Fruit fly (Drosophila melanogaster) whole organism, embryonic: ENCODE measurements around the gene CG6733.

Experiments used
- Adf1 ChIP-seq: fragments of 200-800 bp; sonication (Bioruptor generic); IDR thresholded peaks from 2 replicates; pipeline ENCODE4 v1.3.6; 2022; ENCODE audit warnings: missing biosample characterization, missing genetic modification characterization
- CG10209 ChIP-seq: fragments of 200-800 bp; sonication (Bioruptor generic); optimal IDR thresholded peaks from 3 replicates; lab custom pipeline; 2017; ENCODE audit warnings: missing biosample characterization, mild to moderate bottlenecking, missing genetic modification characterization, missing genetic modification reagents
- CG12391 ChIP-seq: fragments of 200-800 bp; sonication (Bioruptor generic); optimal IDR thresholded peaks from 3 replicates; lab custom pipeline; 2018; ENCODE audit warnings: missing biosample characterization, mild to moderate bottlenecking, missing genetic modification characterization, moderate library complexity
- CG13775 ChIP-seq: fragments of 200-800 bp; sonication (Bioruptor generic); optimal IDR thresholded peaks from 3 replicates; lab custom pipeline; 2017; ENCODE audit warnings: missing biosample characterization, mild to moderate bottlenecking, missing genetic modification characterization
- CG14014 ChIP-seq: fragments of 200-800 bp; sonication (Bioruptor generic); IDR thresholded peaks from 2 replicates; pipeline ENCODE4 v1.3.6; 2022; ENCODE audit warnings: missing biosample characterization, missing genetic modification characterization
- CG14050 ChIP-seq: fragments of 200-800 bp; sonication (Bioruptor generic); IDR thresholded peaks from 3 replicates; pipeline ENCODE4 v1.3.6; 2022; ENCODE audit warnings: missing biosample characterization, missing genetic modification characterization
- CG15514 ChIP-seq: fragments of 200-800 bp; sonication (Bioruptor generic); optimal IDR thresholded peaks from 3 replicates; lab custom pipeline; 2017; ENCODE audit warnings: missing biosample characterization, missing genetic modification characterization, mild to moderate bottlenecking, moderate library complexity, missing genetic modification reagents
- CG1602 ChIP-seq: fragments of 200-800 bp; sonication (Bioruptor generic); optimal IDR thresholded peaks from 3 replicates; lab custom pipeline; 2016; ENCODE audit warnings: missing biosample characterization, missing genetic modification characterization
- CG2129 ChIP-seq: fragments of 200-800 bp; sonication (Bioruptor generic); IDR thresholded peaks from 2 replicates; pipeline ENCODE4 v1.3.6; 2022; ENCODE audit warnings: missing biosample characterization, missing genetic modification characterization; ENCODE audit not compliant: partially characterized antibody
- CG30431 ChIP-seq: fragments of 200-800 bp; sonication (Bioruptor generic); optimal IDR thresholded peaks from 2 replicates; lab custom pipeline; 2017; ENCODE audit warnings: missing biosample characterization, missing genetic modification characterization
- CG31441 ChIP-seq: fragments of 200-800 bp; sonication (Bioruptor generic); IDR thresholded peaks from 2 replicates; pipeline ENCODE4 v1.3.6; 2022; ENCODE audit warnings: missing biosample characterization, missing genetic modification characterization
- CG4707 ChIP-seq: fragments of 200-800 bp; sonication (Bioruptor generic); optimal IDR thresholded peaks from 2 replicates; lab custom pipeline; 2018; ENCODE audit warnings: missing biosample characterization, mild to moderate bottlenecking, missing genetic modification characterization, moderate library complexity
- CG6254 ChIP-seq: fragments of 200-800 bp; sonication (Bioruptor generic); optimal IDR thresholded peaks from 3 replicates; lab custom pipeline; 2017; ENCODE audit warnings: mild to moderate bottlenecking, missing biosample characterization, missing genetic modification reagents, missing genetic modification characterization
- CG8359 ChIP-seq: fragments of 200-800 bp; sonication (Bioruptor generic); optimal IDR thresholded peaks from 2 replicates; lab custom pipeline; 2017; ENCODE audit warnings: missing biosample characterization, mild to moderate bottlenecking, missing genetic modification characterization, borderline replicate concordance
- CG8924 ChIP-seq: fragments of 200-800 bp; optimal IDR thresholded peaks from 3 replicates; lab custom pipeline; 2019; ENCODE audit warnings: missing biosample characterization, mild to moderate bottlenecking, missing genetic modification characterization, moderate library complexity
- CG9215 ChIP-seq: fragments of 200-800 bp; sonication (Bioruptor generic); IDR thresholded peaks from 2 replicates; pipeline ENCODE4 v1.3.6; 2022; ENCODE audit warnings: missing biosample characterization, missing genetic modification characterization
- CG9727 ChIP-seq: fragments of 200-800 bp; sonication (Bioruptor generic); optimal IDR thresholded peaks from 3 replicates; lab custom pipeline; 2017; ENCODE audit warnings: missing biosample characterization, mild to moderate bottlenecking, missing genetic modification characterization
- CG9932 ChIP-seq: fragments of 200-800 bp; sonication (Bioruptor generic); IDR thresholded peaks from 2 replicates; pipeline ENCODE4 v1.3.6; 2022; ENCODE audit warnings: missing biosample characterization, missing genetic modification characterization
- CoRest ChIP-seq: fragments of 200-800 bp; sonication (Bioruptor generic); optimal IDR thresholded peaks from 3 replicates; lab custom pipeline; 2018; ENCODE audit warnings: missing biosample characterization, mild to moderate bottlenecking, missing genetic modification characterization, moderate library complexity
- Doc2 ChIP-seq: fragments of 200-800 bp; sonication (Bioruptor generic); IDR thresholded peaks from 2 replicates; pipeline ENCODE4 v1.3.6; 2022; ENCODE audit warnings: missing biosample characterization, missing genetic modification characterization
- Doc3 ChIP-seq: fragments of 200-800 bp; sonication (Bioruptor generic); IDR thresholded peaks from 3 replicates; pipeline ENCODE4 v1.3.6; 2022; ENCODE audit warnings: missing biosample characterization, missing genetic modification characterization; ENCODE audit not compliant: partially characterized antibody
- E2f2 ChIP-seq: fragments of 200-800 bp; sonication (Bioruptor generic); IDR thresholded peaks from 2 replicates; pipeline ENCODE4 v1.3.6; 2022; ENCODE audit warnings: missing biosample characterization, missing genetic modification characterization
- ERR ChIP-seq: fragments of 200-800 bp; sonication (Bioruptor generic); optimal IDR thresholded peaks from 2 replicates; lab custom pipeline; 2016; ENCODE audit warnings: missing biosample characterization, missing genetic modification characterization
- Ets65A ChIP-seq: fragments of 200-800 bp; sonication (Bioruptor generic); peaks from one replicate; lab custom pipeline; 2016; ENCODE audit warnings: missing biosample characterization, missing genetic modification characterization
- Ets97D ChIP-seq: fragments of 200-800 bp; sonication (Bioruptor generic); optimal IDR thresholded peaks from 3 replicates; lab custom pipeline; 2016; ENCODE audit warnings: missing biosample characterization, missing genetic modification characterization
- Gug ChIP-seq: fragments of 200-800 bp; sonication (Bioruptor generic); IDR thresholded peaks from 4 replicates; pipeline ENCODE4 v1.3.6; 2022; ENCODE audit warnings: missing biosample characterization, missing genetic modification characterization
- Hr51 ChIP-seq, 2 experiments: fragments of 200-800 bp; sonication (Bioruptor generic); optimal IDR thresholded peaks; 2 replicates in 1 of 2; 3 replicates in 1 of 2; lab custom pipeline; 2016 to 2018; ENCODE audit warnings: missing biosample characterization in 2 of 2, missing genetic modification characterization in 2 of 2, mild to moderate bottlenecking in 1 of 2, moderate library complexity in 1 of 2
- Kr ChIP-seq: fragments of 200-800 bp; sonication (Bioruptor generic); optimal IDR thresholded peaks from 2 replicates; lab custom pipeline; 2017; ENCODE audit warnings: missing biosample characterization, mild to moderate bottlenecking, missing genetic modification characterization
- Lpt ChIP-seq: fragments of >200 bp; optimal IDR thresholded peaks from 2 replicates; lab custom pipeline; 2018; ENCODE audit warnings: missing biosample characterization, missing genetic modification characterization
- Opbp ChIP-seq: fragments of 200-800 bp; sonication (Bioruptor generic); IDR thresholded peaks from 3 replicates; pipeline ENCODE4 v1.3.6; 2022; ENCODE audit warnings: missing biosample characterization, missing genetic modification characterization; ENCODE audit not compliant: partially characterized antibody
- PHDP ChIP-seq: fragments of 200-800 bp; sonication (Bioruptor generic); optimal IDR thresholded peaks from 3 replicates; lab custom pipeline; 2018; ENCODE audit warnings: missing biosample characterization, mild to moderate bottlenecking, missing genetic modification characterization, moderate library complexity
- Sox100B ChIP-seq: fragments of 200-800 bp; sonication (Bioruptor generic); optimal IDR thresholded peaks from 3 replicates; lab custom pipeline; 2018; ENCODE audit warnings: missing biosample characterization, mild to moderate bottlenecking, missing genetic modification characterization
- Xbp1 ChIP-seq: fragments of 200-800 bp; sonication (Bioruptor generic); optimal IDR thresholded peaks from 3 replicates; lab custom pipeline; 2016; ENCODE audit warnings: missing biosample characterization, mild to moderate bottlenecking, missing genetic modification characterization
- Xrp1 ChIP-seq: fragments of 200-800 bp; sonication (Bioruptor generic); IDR thresholded peaks from 2 replicates; pipeline ENCODE4 v1.3.6; 2022; ENCODE audit warnings: missing biosample characterization, missing genetic modification characterization
- ato ChIP-seq: fragments of 200-800 bp; sonication (Bioruptor generic); IDR thresholded peaks from 2 replicates; pipeline ENCODE4 v1.3.6; 2022; ENCODE audit warnings: missing biosample characterization, missing genetic modification characterization; ENCODE audit not compliant: partially characterized antibody
- bsh ChIP-seq, 2 experiments: fragments of 200-800 bp; sonication (Bioruptor generic); optimal IDR thresholded peaks; 2 replicates each; lab custom pipeline; 2017 to 2018; ENCODE audit warnings: mild to moderate bottlenecking in 2 of 2, missing biosample characterization in 2 of 2, missing genetic modification characterization in 2 of 2, moderate library complexity in 1 of 2
- dati ChIP-seq: fragments of 200-800 bp; sonication (Bioruptor generic); IDR thresholded peaks from 2 replicates; pipeline ENCODE4 v1.3.6; 2022; ENCODE audit warnings: missing biosample characterization, missing genetic modification characterization
- dmrt11E ChIP-seq: fragments of 200-800 bp; sonication (Bioruptor generic); optimal IDR thresholded peaks from 3 replicates; lab custom pipeline; 2018; ENCODE audit warnings: missing biosample characterization, mild to moderate bottlenecking, missing genetic modification characterization, moderate library complexity
- grau ChIP-seq: fragments of 200-800 bp; optimal IDR thresholded peaks from 3 replicates; lab custom pipeline; 2019; ENCODE audit warnings: missing biosample characterization, mild to moderate bottlenecking, missing genetic modification characterization, moderate library complexity
- kah ChIP-seq: fragments of 200-800 bp; sonication (Bioruptor generic); optimal IDR thresholded peaks from 2 replicates; lab custom pipeline; 2018; ENCODE audit warnings: missing biosample characterization, mild to moderate bottlenecking, missing genetic modification characterization
- klu ChIP-seq: fragments of 200-800 bp; sonication (Bioruptor generic); IDR thresholded peaks from 2 replicates; pipeline ENCODE4 v1.3.6; 2022; ENCODE audit warnings: missing biosample characterization, missing genetic modification characterization
- knrl ChIP-seq: fragments of 200-800 bp; sonication (Bioruptor generic); IDR thresholded peaks from 3 replicates; pipeline ENCODE4 v1.3.6; 2022; ENCODE audit warnings: missing biosample characterization, missing genetic modification characterization; ENCODE audit not compliant: partially characterized antibody
- onecut ChIP-seq: fragments of 200-800 bp; sonication (Bioruptor generic); IDR thresholded peaks from 2 replicates; pipeline ENCODE4 v1.3.6; 2022; ENCODE audit warnings: missing biosample characterization, missing genetic modification characterization
- pzg ChIP-seq: fragments of 200-800 bp; sonication (Bioruptor generic); optimal IDR thresholded peaks from 3 replicates; lab custom pipeline; 2018; ENCODE audit warnings: missing biosample characterization, mild to moderate bottlenecking, missing genetic modification characterization, moderate library complexity
- sens ChIP-seq: fragments of 200-800 bp; sonication (Bioruptor generic); peaks from one replicate; lab custom pipeline; 2016; ENCODE audit warnings: missing biosample characterization, missing genetic modification characterization
- shn ChIP-seq: fragments of 200-800 bp; sonication (Bioruptor generic); optimal IDR thresholded peaks from 3 replicates; lab custom pipeline; 2016; ENCODE audit warnings: missing biosample characterization, missing genetic modification characterization
- ttk ChIP-seq: fragments of 200-800 bp; sonication (Bioruptor generic); IDR thresholded peaks from 2 replicates; pipeline ENCODE4 v2.1.2; 2022; ENCODE audit warnings: missing biosample characterization, missing genetic modification characterization
- twi ChIP-seq: fragments of 200-800 bp; optimal IDR thresholded peaks from 2 replicates; lab custom pipeline; 2019; ENCODE audit warnings: missing biosample characterization, mild to moderate bottlenecking, missing genetic modification characterization, moderate library complexity
- tx ChIP-seq: fragments of 200-800 bp; sonication (Bioruptor generic); optimal IDR thresholded peaks from 2 replicates; lab custom pipeline; 2016; ENCODE audit warnings: missing biosample characterization, missing genetic modification characterization
- yki ChIP-seq: fragments of >200 bp; optimal IDR thresholded peaks from 3 replicates; lab custom pipeline; 2018
- zf30C ChIP-seq: fragments of 200-800 bp; sonication (Bioruptor generic); optimal IDR thresholded peaks from 3 replicates; lab custom pipeline; 2018; ENCODE audit warnings: missing biosample characterization, mild to moderate bottlenecking, missing genetic modification characterization

CG6733 gene

dm6 chr3R:23061209-23061608, 36.3 kb upstream of the CG6733 start, which contains the start of the genes sav and Ublcp1 (continued):
- no peak for TF ChIP-seq Hr51 (GFP tag; optimal IDR thresholded peaks at IDR 0.05; lab: Kevin White, UChicago)
- TF ChIP-seq ato = peak; percentile 59; the same call in 1 of the 2 replicates
- TF ChIP-seq Lpt (GFP tag; lab: Kevin White, UChicago) = no peak
- peak; percentile 19 for TF ChIP-seq CG1602 (GFP tag; lab: Kevin White, UChicago)
- TF ChIP-seq E2f2 = peak; percentile 54
- TF ChIP-seq twi = peak; percentile 16
- no peak for TF ChIP-seq Doc2
- TF ChIP-seq bsh (GFP tag; optimal IDR thresholded peaks at IDR 0.05; lab: Kevin White, UChicago) = peak in 1 of 2 experiments; percentile 12
- no peak for TF ChIP-seq Sox100B
- peak; percentile 92 for TF ChIP-seq knrl (GFP tag; lab: Robert Waterston, UW)
- TF ChIP-seq Ets97D = peak; percentile 42
- peak; percentile 36 for TF ChIP-seq Ets65A (GFP tag; lab: Kevin White, UChicago)
- peak; percentile 40 for TF ChIP-seq CG13775 (GFP tag; lab: Kevin White, UChicago)
- peak; percentile 26; the same call in 1 of the 2 replicates for TF ChIP-seq Adf1 (GFP tag; lab: Robert Waterston, UW)
- peak; percentile 27; the same call in 1 of the 4 replicates for TF ChIP-seq Gug (GFP tag; lab: Robert Waterston, UW)
- peak; percentile 49 for TF ChIP-seq sens (GFP tag; lab: Kevin White, UChicago)
- TF ChIP-seq dmrt11E (tag; lab: Kevin White, UChicago) = peak; percentile 32
- TF ChIP-seq grau (tag; lab: Kevin White, UChicago) = peak; percentile 25
- TF ChIP-seq CG6254 (GFP tag; lab: Kevin White, UChicago) = peak; percentile 20
- TF ChIP-seq Kr (GFP tag; lab: Kevin White, UChicago) = no peak
- peak; percentile 65 for TF ChIP-seq CG12391 (tag; lab: Kevin White, UChicago)
- no peak for TF ChIP-seq CG30431
- TF ChIP-seq tx (GFP tag; lab: Kevin White, UChicago) = no peak
- peak; percentile 39 for TF ChIP-seq Xbp1
- peak; percentile 53 for TF ChIP-seq CoRest
- TF ChIP-seq Opbp (GFP tag; lab: Robert Waterston, UW) = peak; percentile 88
- TF ChIP-seq CG31441 (GFP tag; lab: Robert Waterston, UW) = peak; percentile 53
- no peak for TF ChIP-seq zf30C (GFP tag; lab: Kevin White, UChicago)
- TF ChIP-seq CG2129 (GFP tag; lab: Robert Waterston, UW) = peak; percentile 92
- TF ChIP-seq klu (GFP tag; lab: Robert Waterston, UW) = no peak
- TF ChIP-seq yki (lab: Kevin White, UChicago) = no peak
- TF ChIP-seq CG4707 (GFP tag; lab: Kevin White, UChicago) = no peak
- TF ChIP-seq CG9215 (GFP tag; lab: Robert Waterston, UW) = no peak
- no peak; the same call in 1 of the 2 replicates for TF ChIP-seq Xrp1 (GFP tag; lab: Robert Waterston, UW)
- no peak for TF ChIP-seq shn
- no peak for TF ChIP-seq ERR
- 0 out of 2 replicates have a peak, but pooled peaks have one; percentile 3 for TF ChIP-seq onecut (GFP tag; lab: Robert Waterston, UW)
- no peak for TF ChIP-seq dati (GFP tag; lab: Robert Waterston, UW)
- no peak for TF ChIP-seq CG8359 (GFP tag; lab: Kevin White, UChicago)
- TF ChIP-seq CG14050 (GFP tag; lab: Robert Waterston, UW) = no peak
- peak; percentile 33 for TF ChIP-seq pzg
- TF ChIP-seq CG15514 (GFP tag; lab: Kevin White, UChicago) = peak; percentile 46
- TF ChIP-seq PHDP = peak; percentile 45
- TF ChIP-seq kah (GFP tag; lab: Kevin White, UChicago) = no peak
- peak; percentile 17 for TF ChIP-seq CG10209 (GFP tag; lab: Kevin White, UChicago)
- peak; percentile 54 for TF ChIP-seq CG8924 (tag; lab: Kevin White, UChicago)
- TF ChIP-seq CG9932 (GFP tag; lab: Robert Waterston, UW) = peak; percentile 41; the same call in 1 of the 2 replicates
- TF ChIP-seq Doc3 (GFP tag; lab: Robert Waterston, UW) = peak; percentile 91
- TF ChIP-seq CG9727 (GFP tag; lab: Kevin White, UChicago) = peak; percentile 44
- TF ChIP-seq CG14014 = no peak
- TF ChIP-seq ttk (GFP tag; lab: Robert Waterston, UW) = no peak
